Worm (Caenorhabditis elegans) whole organism, young adult: Measurements from ENCODE around the gene F11E6.6.

ENCODE experiments used
- T07F8.4 ChIP-seq: sonication (generic microtip); optimal IDR thresholded peaks from 2 replicates; lab custom pipeline; 2016; ENCODE audit warnings: mild to moderate bottlenecking, missing genetic modification characterization, moderate library complexity, missing compliant biosample characterization
- bed-2 ChIP-seq: fragments of 200-800 bp; sonication (Bioruptor generic); IDR thresholded peaks from 2 replicates; pipeline ENCODE4 v1.3.6; 2022; ENCODE audit warnings: missing genetic modification reagents, missing genetic modification characterization, missing compliant biosample characterization
- lin-35 ChIP-seq, 3 experiments: fragments of 150-350 bp in 2 of 3; sonication (generic microtip) in 1 of 3; optimal IDR thresholded peaks; 2 replicates each; lab custom pipeline; 2014 to 2018; ENCODE audit warnings: missing biosample characterization in 3 of 3, missing genetic modification characterization in 3 of 3, missing genetic modification reagents in 3 of 3
- nfya-1 ChIP-seq: sonication (generic microtip); optimal IDR thresholded peaks from 2 replicates; lab custom pipeline; 2017; ENCODE audit warnings: antibody characterized with exemption, missing compliant biosample characterization, missing genetic modification characterization, borderline replicate concordance; ENCODE audit not compliant: insufficient read depth
- pha-4 ChIP-seq: fragments of 150-350 bp; sonication (generic microtip); optimal IDR thresholded peaks from 2 replicates; lab custom pipeline; 2014; ENCODE audit warnings: missing biosample characterization, missing genetic modification reagents, missing genetic modification characterization
- rcor-1 ChIP-seq: fragments of 200-800 bp; sonication (Bioruptor generic); IDR thresholded peaks from 2 replicates; pipeline ENCODE4 v1.3.6; 2022; ENCODE audit warnings: missing genetic modification reagents, missing genetic modification characterization, missing compliant biosample characterization
- sptf-2 ChIP-seq: fragments of 200-800 bp; sonication (Bioruptor generic); optimal IDR thresholded peaks from 2 replicates; lab custom pipeline; 2018; ENCODE audit warnings: mild to moderate bottlenecking, missing genetic modification characterization, missing compliant biosample characterization
- unc-62 ChIP-seq: fragments of 150-350 bp; optimal IDR thresholded peaks from 2 replicates; lab custom pipeline; 2014; ENCODE audit warnings: missing biosample characterization, missing genetic modification reagents, missing genetic modification characterization
- ztf-18 ChIP-seq: sonication (generic microtip); optimal IDR thresholded peaks from 2 replicates; lab custom pipeline; 2016; ENCODE audit warnings: missing genotype, mild to moderate bottlenecking, missing genetic modification characterization, missing compliant biosample characterization

DNA sequence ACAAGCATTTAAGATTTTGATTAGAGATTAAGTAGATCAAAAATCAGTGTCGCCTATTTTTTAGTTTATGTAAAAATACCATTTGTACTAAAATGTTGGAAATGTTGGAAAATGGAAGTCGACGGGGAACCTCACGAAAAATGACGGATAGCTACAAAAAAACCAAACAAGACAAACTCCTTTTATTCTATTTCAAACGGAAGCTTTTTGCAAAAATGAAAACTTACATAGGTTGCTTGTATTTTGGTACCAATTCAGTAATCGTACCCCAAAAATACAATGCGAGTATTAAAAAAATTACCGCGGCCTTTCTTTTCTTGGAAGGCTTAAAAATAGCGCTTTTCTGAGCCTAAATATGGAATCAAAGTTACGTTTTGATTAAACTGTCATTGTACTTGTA lies 11.8 kb downstream of the F11E6.6 start:
- TF ChIP-seq unc-62 (GFP tag; lab: Kevin White, UChicago) (no peak), pha-4 (tag; lab: Kevin White, UChicago) (no peak), lin-35 (GFP tag; optimal IDR thresholded peaks at IDR 0.05; lab: Kevin White, UChicago) (no peak), rcor-1 (GFP tag; lab: Robert Waterston, UW) (no peak), T07F8.4 (no peak), bed-2 (GFP tag; lab: Robert Waterston, UW) (no peak), ztf-18 (tag; lab: Kevin White, UChicago) (no peak), nfya-1 (no peak), sptf-2 (GFP tag; lab: Kevin White, UChicago) (no peak)
